Worm (Caenorhabditis elegans): Measurements from ENCODE around the gene add-1.

DNA sequence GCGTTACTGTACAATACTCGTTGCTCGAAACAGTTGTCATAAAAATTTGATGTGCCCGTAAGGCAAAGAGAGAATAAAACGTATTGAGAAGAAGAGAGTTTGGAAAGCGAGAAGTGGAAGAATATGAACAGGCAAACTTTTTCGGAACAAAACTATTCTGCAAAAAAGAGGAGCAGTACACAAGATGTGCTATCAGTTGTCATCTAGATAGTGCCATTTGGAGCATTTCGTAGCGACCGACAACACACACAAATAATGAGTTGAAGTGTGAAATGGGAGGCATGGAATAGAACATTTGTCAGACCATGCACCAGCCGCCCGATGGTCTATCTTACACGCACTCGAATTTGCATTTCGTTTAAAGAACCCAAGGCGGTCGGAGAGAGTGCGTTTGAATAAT is 2.2 kb upstream of the add-1 start:
- no peak for TF ChIP-seq aly-2 (tag; optimal IDR thresholded peaks at IDR 0.05)
- no peak for TF ChIP-seq fos-1 (tag; optimal IDR thresholded peaks at IDR 0.05)
- no peak for TF ChIP-seq egl-27 (tag; optimal IDR thresholded peaks at IDR 0.05)
- TF ChIP-seq nhr-237 (tag; optimal IDR thresholded peaks at IDR 0.05) = no peak
- no peak for TF ChIP-seq unc-62 (GFP tag; optimal IDR thresholded peaks at IDR 0.05)
- TF ChIP-seq nhr-11 (tag; optimal IDR thresholded peaks at IDR 0.05) = no peak
- no peak for TF ChIP-seq ama-1 (optimal IDR thresholded peaks at IDR 0.05)
- no peak for TF ChIP-seq nhr-12 (tag; optimal IDR thresholded peaks at IDR 0.05)

Measured in whole organism, L3 larva.